Worm (Caenorhabditis elegans): ENCODE results near the gene cox-6B.

DNA sequence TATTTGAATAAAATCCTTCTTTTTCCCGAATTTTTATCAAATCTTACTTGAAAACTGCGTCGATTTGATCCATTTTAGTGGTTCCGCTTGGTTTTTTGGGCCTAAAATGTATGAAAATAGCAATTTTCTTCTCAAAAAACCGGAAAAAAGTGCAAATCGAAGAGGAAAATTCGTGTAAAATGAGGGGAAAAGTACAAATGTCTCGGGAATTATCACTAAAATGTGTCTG lies 25.4 kb downstream of the cox-6B start, which contains the start of gene Y71H2AM.11:
- TF ChIP-seq tra-4 (tag; optimal IDR thresholded peaks at IDR 0.05): no peak
- TF ChIP-seq ceh-13 (GFP tag; optimal IDR thresholded peaks at IDR 0.05): no peak
- TF ChIP-seq hmbx-1 (tag; optimal IDR thresholded peaks at IDR 0.05): no peak
- no peak for TF ChIP-seq ceh-36 (tag; optimal IDR thresholded peaks at IDR 0.05)
- TF ChIP-seq sea-1 (GFP tag; conservative IDR thresholded peaks at IDR 0.05): no peak
- no peak for TF ChIP-seq ama-1 (optimal IDR thresholded peaks at IDR 0.05)
- TF ChIP-seq hmg-4 (GFP tag; optimal IDR thresholded peaks at IDR 0.05): no peak
- TF ChIP-seq flt-1 (GFP tag; IDR thresholded peaks at IDR 0.05): no peak
- no peak for TF ChIP-seq F13C5.2 (tag; optimal IDR thresholded peaks at IDR 0.05)

Measured in whole organism, early embryonic.